Worm (Caenorhabditis elegans) whole organism, L4/young adult: ENCODE data around the gene K11H12.9.

ENCODE experiments used
- dao-5 ChIP-seq: sonication (generic microtip); optimal IDR thresholded peaks from 2 replicates; lab custom pipeline; 2016; ENCODE audit warnings: missing genotype, missing genetic modification characterization, moderate library complexity, missing compliant biosample characterization
- him-1 ChIP-seq: sonication (generic microtip); optimal IDR thresholded peaks from 2 replicates; lab custom pipeline; 2016; ENCODE audit warnings: missing genotype, missing genetic modification reagents, missing genetic modification characterization, missing compliant biosample characterization

DNA sequence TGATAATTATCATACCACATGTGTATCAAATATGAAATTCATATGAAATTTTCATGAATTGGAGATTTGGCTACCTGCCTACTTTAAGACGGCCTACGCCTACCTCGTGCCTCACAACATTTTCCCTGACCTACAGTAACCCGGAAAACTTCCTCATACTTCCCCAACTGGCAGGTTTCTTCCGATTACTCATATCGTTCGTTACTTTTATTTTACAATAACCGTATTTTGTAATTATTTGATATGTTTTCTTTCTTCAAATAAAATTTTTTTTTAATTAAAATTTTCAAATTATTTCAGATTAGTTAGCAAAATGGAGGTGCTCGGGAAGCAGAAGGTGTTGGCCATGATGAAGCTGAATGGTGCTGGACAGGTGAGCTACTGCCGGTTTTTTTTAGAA, 22.2 kb upstream of the K11H12.9 start, which contains the start of gene nhr-76:
- no peak for TF ChIP-seq him-1 (tag; lab: Kevin White, UChicago)
- no peak for TF ChIP-seq dao-5 (tag; lab: Kevin White, UChicago)
